Fruit fly (Drosophila melanogaster): ENCODE results near the gene CG10097.

CG10097 gene

DNA sequence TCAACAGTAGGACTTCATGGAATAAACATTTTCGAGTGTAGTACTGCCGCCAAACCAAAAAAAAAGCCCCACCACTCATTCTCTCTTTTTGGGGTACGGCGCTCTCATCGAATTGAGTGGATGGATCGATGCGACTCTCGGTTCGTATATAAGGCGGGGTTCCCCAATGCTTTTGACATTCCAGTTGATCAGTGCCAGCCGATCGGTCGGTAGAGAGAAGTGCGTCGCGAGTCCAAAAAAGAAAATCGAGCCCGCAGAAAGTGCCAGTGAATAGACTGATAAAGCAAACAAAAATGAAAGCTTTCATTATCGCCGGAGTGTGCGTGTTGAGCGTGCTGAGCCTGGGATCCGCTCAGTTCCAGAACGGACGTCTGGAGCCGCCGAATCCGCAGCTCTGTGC is 35.9 kb downstream of the CG10097 start, which contains the start of gene CG4115:
Gene CG4115, plus strand, starts transcription at position 172 of the 400 bp plus-strand sequence.
- TF ChIP-seq acj6 (GFP tag; optimal IDR thresholded peaks at IDR 0.05) (no peak), Eip75B (GFP tag; optimal IDR thresholded peaks at IDR 0.05) (no peak), Hr4 (GFP tag; optimal IDR thresholded peaks at IDR 0.05) (no peak), CG10669 (GFP tag; optimal IDR thresholded peaks at IDR 0.05) (no peak), CG8119 (GFP tag; IDR thresholded peaks at IDR 0.05) (no peak), CG3919 (GFP tag; optimal IDR thresholded peaks at IDR 0.05) (peak; percentile 1), CG6854 (GFP tag; optimal IDR thresholded peaks at IDR 0.05) (peak; percentile 26), vri (GFP tag; optimal IDR thresholded peaks at IDR 0.05) (no peak), CG4318 (GFP tag; optimal IDR thresholded peaks at IDR 0.05) (no peak), Ets21C (GFP tag; optimal IDR thresholded peaks at IDR 0.05) (no peak), salr (GFP tag; optimal IDR thresholded peaks at IDR 0.05) (no peak), Blimp-1 (GFP tag; optimal IDR thresholded peaks at IDR 0.05) (peak; percentile 75), Eip93F (GFP tag; optimal IDR thresholded peaks at IDR 0.05) (no peak), Eip78C (GFP tag) (peak; percentile 57)

DNA sequence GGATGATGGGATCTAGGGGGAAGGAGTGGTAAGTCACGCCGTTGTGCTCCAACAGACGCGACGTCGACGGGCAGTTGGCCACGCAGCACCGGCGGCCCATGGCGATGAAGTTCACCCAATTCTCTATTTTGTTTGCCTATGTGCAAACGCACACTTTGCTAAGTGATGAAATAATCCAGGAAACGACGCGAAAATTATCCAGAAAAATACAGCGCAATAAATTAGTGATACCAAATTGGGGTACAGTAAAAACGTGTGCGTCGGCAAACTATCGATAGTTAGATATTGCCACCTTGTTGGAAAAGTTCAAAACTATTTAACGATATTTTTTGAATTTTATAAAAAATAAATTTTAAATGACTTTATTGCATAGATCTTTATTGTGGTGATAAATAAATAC is 39.7 kb downstream of the CG10097 start, which contains the start of gene MBD-R2:
Gene MBD-R2, minus strand, starts transcription at position 222 of the 400 bp plus-strand sequence.
- TF ChIP-seq Sox102F (GFP tag; optimal IDR thresholded peaks at IDR 0.05) = no peak
- TF ChIP-seq achi (GFP tag; optimal IDR thresholded peaks at IDR 0.05) = no peak
- TF ChIP-seq esn (GFP tag; optimal IDR thresholded peaks at IDR 0.05) = peak; percentile 8
- TF ChIP-seq pdm3 (GFP tag; optimal IDR thresholded peaks at IDR 0.05) = no peak

DNA sequence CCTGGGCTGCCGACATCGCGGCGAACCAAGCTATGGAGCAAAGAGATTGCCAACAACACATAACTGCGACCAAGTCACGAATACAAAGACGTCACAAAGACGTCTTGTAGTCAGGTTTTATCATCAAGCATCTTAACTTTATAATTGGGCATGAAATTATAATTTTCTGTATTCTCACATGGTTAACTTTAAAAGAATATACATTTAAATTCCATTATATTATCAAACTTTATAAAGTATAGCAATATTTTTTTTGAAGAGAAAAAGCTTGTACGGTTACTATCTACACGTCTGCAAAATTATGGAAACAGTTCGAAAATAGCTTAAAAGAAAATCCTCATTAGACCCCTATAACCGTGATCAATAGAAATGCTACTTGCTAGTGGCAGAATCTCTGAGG is 43.8 kb downstream of the CG10097 start, which contains the start of gene CG10041:
Gene CG10041, minus strand, starts transcription at position 101 of the 400 bp plus-strand sequence.
- no peak for TF ChIP-seq Hr38 (GFP tag; optimal IDR thresholded peaks at IDR 0.05)
- TF ChIP-seq CG11762 (GFP tag; optimal IDR thresholded peaks at IDR 0.05; ENCODE audit: insufficient read depth) = no peak
- TF ChIP-seq spab (GFP tag; optimal IDR thresholded peaks at IDR 0.05) = no peak
- TF ChIP-seq CG6808 (GFP tag; optimal IDR thresholded peaks at IDR 0.05) = no peak
- TF ChIP-seq vri (GFP tag; optimal IDR thresholded peaks at IDR 0.05) = no peak

DNA sequence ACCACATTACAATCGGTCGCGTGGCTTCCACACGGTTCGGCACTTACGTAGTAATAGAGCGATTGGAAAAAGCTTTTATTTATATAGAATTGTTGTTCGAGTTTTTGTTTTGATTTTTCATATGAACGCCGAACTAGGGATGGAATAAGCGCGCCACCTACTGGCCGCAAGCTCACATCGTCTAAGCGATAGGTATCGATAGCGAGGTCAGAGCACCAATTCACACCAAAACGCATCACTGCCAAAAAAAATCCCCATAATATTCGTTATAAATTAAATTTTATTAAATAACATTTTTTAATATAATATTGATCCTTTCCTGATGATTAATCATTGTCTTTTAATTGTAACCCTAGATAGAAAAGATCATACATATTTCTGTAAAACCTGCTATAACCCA is 45.3 kb downstream of the CG10097 start, which contains the start of gene CG10038:
Gene CG10038, minus strand, starts transcription at position 148 of the 400 bp plus-strand sequence.
- TF ChIP-seq Lpt (GFP tag; optimal IDR thresholded peaks at IDR 0.05) (no peak), CG6163 (GFP tag; IDR thresholded peaks at IDR 0.05) (no peak), CG31627 (GFP tag; optimal IDR thresholded peaks at IDR 0.05) (peak; percentile 24), CG10669 (GFP tag; optimal IDR thresholded peaks at IDR 0.05) (no peak), OdsH (GFP tag; optimal IDR thresholded peaks at IDR 0.05) (no peak), lz (GFP tag; optimal IDR thresholded peaks at IDR 0.05) (peak; percentile 27), CG34406 (GFP tag; optimal IDR thresholded peaks at IDR 0.05) (no peak), dac (GFP tag; optimal IDR thresholded peaks at IDR 0.05) (no peak), svp (GFP tag) (peak; percentile 86), Smox (GFP tag; optimal IDR thresholded peaks at IDR 0.05) (no peak), Ets21C (GFP tag; optimal IDR thresholded peaks at IDR 0.05) (no peak), CG11902 (GFP tag; optimal IDR thresholded peaks at IDR 0.05) (no peak), CG6792 (GFP tag; optimal IDR thresholded peaks at IDR 0.05) (peak; percentile 18), cyc (GFP tag; optimal IDR thresholded peaks at IDR 0.05) (peak; percentile 36), Sox15 (GFP tag; optimal IDR thresholded peaks at IDR 0.05) (no peak), CG6854 (GFP tag; optimal IDR thresholded peaks at IDR 0.05) (no peak), CG16779 (tag; optimal IDR thresholded peaks at IDR 0.05) (no peak), acj6 (GFP tag; optimal IDR thresholded peaks at IDR 0.05) (peak; percentile 20), Eip75B (GFP tag; optimal IDR thresholded peaks at IDR 0.05) (no peak), Sox102F (GFP tag; optimal IDR thresholded peaks at IDR 0.05) (no peak), Sox14 (GFP tag; optimal IDR thresholded peaks at IDR 0.05) (no peak), topi (GFP tag; optimal IDR thresholded peaks at IDR 0.05) (peak; percentile 20), CG3919 (GFP tag; optimal IDR thresholded peaks at IDR 0.05) (peak; percentile 14), Met (GFP tag; optimal IDR thresholded peaks at IDR 0.05) (peak; percentile 28), CG10631 (GFP tag; optimal IDR thresholded peaks at IDR 0.05) (no peak), CG3032 (tag; optimal IDR thresholded peaks at IDR 0.05) (peak; percentile 12), net (GFP tag; optimal IDR thresholded peaks at IDR 0.05) (no peak), esn (GFP tag; optimal IDR thresholded peaks at IDR 0.05) (peak; percentile 45), CG15336 (GFP tag; IDR thresholded peaks at IDR 0.05) (no peak), pdm3 (GFP tag; optimal IDR thresholded peaks at IDR 0.05) (peak; percentile 35), Hr39 (GFP tag; optimal IDR thresholded peaks at IDR 0.05) (peak; percentile 21)
